Fruit fly (Drosophila melanogaster) whole organism, embryonic: ENCODE results near the gene GCS2beta.

Experiments used
- CG10543 ChIP-seq: fragments of 200-800 bp; sonication (Bioruptor generic); optimal IDR thresholded peaks from 3 replicates; lab custom pipeline; 2017; ENCODE audit warnings: missing biosample characterization, mild to moderate bottlenecking, missing genetic modification characterization, moderate library complexity
- CG11696 ChIP-seq: fragments of 200-800 bp; sonication (Bioruptor generic); IDR thresholded peaks from 2 replicates; pipeline ENCODE4 v1.3.6; 2022; ENCODE audit warnings: missing biosample characterization, missing genetic modification characterization
- CG12104 ChIP-seq: fragments of 200-800 bp; sonication (Bioruptor generic); optimal IDR thresholded peaks from 3 replicates; lab custom pipeline; 2016; ENCODE audit warnings: missing biosample characterization, missing genetic modification characterization
- CG12299 ChIP-seq: fragments of 200-800 bp; sonication (Bioruptor generic); optimal IDR thresholded peaks from 2 replicates; lab custom pipeline; 2018; ENCODE audit warnings: missing biosample characterization, mild to moderate bottlenecking, missing genetic modification characterization
- CG13287 ChIP-seq: fragments of 200-800 bp; sonication (Bioruptor generic); IDR thresholded peaks from 2 replicates; pipeline ENCODE4 v1.3.6; 2022; ENCODE audit warnings: missing biosample characterization, missing genetic modification characterization; ENCODE audit not compliant: partially characterized antibody
- CG17361 ChIP-seq: fragments of 200-800 bp; sonication (Bioruptor generic); IDR thresholded peaks from 3 replicates; pipeline ENCODE4 v1.3.6; 2022; ENCODE audit warnings: missing biosample characterization, missing genetic modification characterization
- CG17568 ChIP-seq: fragments of 200-800 bp; sonication (Bioruptor generic); optimal IDR thresholded peaks from 2 replicates; lab custom pipeline; 2018; ENCODE audit warnings: missing biosample characterization, mild to moderate bottlenecking, missing genetic modification characterization, moderate library complexity
- CG17802 ChIP-seq: fragments of 200-800 bp; sonication (Bioruptor generic); optimal IDR thresholded peaks from 2 replicates; lab custom pipeline; 2018; ENCODE audit warnings: missing biosample characterization, mild to moderate bottlenecking, missing genetic modification characterization, moderate library complexity
- CG30020 ChIP-seq: fragments of 200-800 bp; optimal IDR thresholded peaks from 2 replicates; lab custom pipeline; 2019; ENCODE audit warnings: missing biosample characterization, mild to moderate bottlenecking, missing genetic modification characterization, moderate library complexity
- CG31388 ChIP-seq: fragments of 200-800 bp; sonication (Bioruptor generic); optimal IDR thresholded peaks from 2 replicates; lab custom pipeline; 2016; ENCODE audit warnings: missing biosample characterization, missing genetic modification characterization
- CG31441 ChIP-seq: fragments of 200-800 bp; sonication (Bioruptor generic); IDR thresholded peaks from 2 replicates; pipeline ENCODE4 v1.3.6; 2022; ENCODE audit warnings: missing biosample characterization, missing genetic modification characterization
- CG6813 ChIP-seq: fragments of 200-800 bp; sonication (Bioruptor generic); optimal IDR thresholded peaks from 2 replicates; lab custom pipeline; 2017; ENCODE audit warnings: missing biosample characterization, missing genetic modification characterization, mild to moderate bottlenecking, moderate library complexity, missing genetic modification reagents
- CG7745 ChIP-seq: fragments of 200-800 bp; sonication (Bioruptor generic); optimal IDR thresholded peaks from 2 replicates; lab custom pipeline; 2018; ENCODE audit warnings: missing biosample characterization, mild to moderate bottlenecking, missing genetic modification characterization, moderate library complexity
- CG7786 ChIP-seq: fragments of 200-800 bp; sonication (Bioruptor generic); optimal IDR thresholded peaks from 2 replicates; lab custom pipeline; 2016; ENCODE audit warnings: missing biosample characterization, missing genetic modification characterization
- CG8924 ChIP-seq: fragments of 200-800 bp; optimal IDR thresholded peaks from 3 replicates; lab custom pipeline; 2019; ENCODE audit warnings: missing biosample characterization, mild to moderate bottlenecking, missing genetic modification characterization, moderate library complexity
- Dp ChIP-seq: fragments of 200-800 bp; sonication (Bioruptor generic); optimal IDR thresholded peaks from 2 replicates; lab custom pipeline; 2018; ENCODE audit warnings: missing biosample characterization, mild to moderate bottlenecking, missing genetic modification characterization, moderate library complexity
- Eip74EF ChIP-seq, 2 experiments: fragments of 200-800 bp in 1 of 2; fragments of >200 bp in 1 of 2; sonication (Bioruptor generic) in 1 of 2; optimal IDR thresholded peaks; 2 replicates each; lab custom pipeline; 2017 to 2019; ENCODE audit warnings: missing biosample characterization in 2 of 2, missing genetic modification characterization in 2 of 2, mild to moderate bottlenecking in 1 of 2, moderate library complexity in 1 of 2
- HmgZ ChIP-seq: fragments of 200-800 bp; sonication (Bioruptor generic); optimal IDR thresholded peaks from 2 replicates; lab custom pipeline; 2018; ENCODE audit warnings: missing biosample characterization, mild to moderate bottlenecking, missing genetic modification characterization
- Hmx ChIP-seq: fragments of 200-800 bp; sonication (Bioruptor generic); optimal IDR thresholded peaks from 2 replicates; lab custom pipeline; 2016; ENCODE audit warnings: missing biosample characterization, missing genetic modification characterization
- Hr51 ChIP-seq, 2 experiments: fragments of 200-800 bp; sonication (Bioruptor generic); optimal IDR thresholded peaks; 2 replicates in 1 of 2; 3 replicates in 1 of 2; lab custom pipeline; 2016 to 2018; ENCODE audit warnings: missing biosample characterization in 2 of 2, missing genetic modification characterization in 2 of 2, mild to moderate bottlenecking in 1 of 2, moderate library complexity in 1 of 2
- Lhr ChIP-seq: fragments of 200-800 bp; sonication (Bioruptor generic); optimal IDR thresholded peaks from 3 replicates; lab custom pipeline; 2017; ENCODE audit warnings: mild to moderate bottlenecking, missing biosample characterization, missing genetic modification reagents, missing genetic modification characterization
- Mad ChIP-seq: fragments of 200-800 bp; sonication (Bioruptor generic); optimal IDR thresholded peaks from 2 replicates; lab custom pipeline; 2016; ENCODE audit warnings: missing biosample characterization, missing genetic modification characterization
- Pdp1 ChIP-seq, 2 experiments: fragments of 200-800 bp; sonication (Bioruptor generic); optimal IDR thresholded peaks; 3 replicates each; lab custom pipeline; 2016; ENCODE audit warnings: missing biosample characterization in 2 of 2, missing genetic modification characterization in 2 of 2, mild to moderate bottlenecking in 1 of 2, moderate library complexity in 1 of 2
- Poxn ChIP-seq: fragments of 200-800 bp; sonication (Bioruptor generic); IDR thresholded peaks from 2 replicates; pipeline ENCODE4 v1.3.6; 2022; ENCODE audit warnings: missing biosample characterization, missing genetic modification characterization
- Six4 ChIP-seq: fragments of 200-800 bp; sonication (Bioruptor generic); optimal IDR thresholded peaks from 2 replicates; lab custom pipeline; 2016; ENCODE audit warnings: missing biosample characterization, missing genetic modification characterization
- Sry-β ChIP-seq: fragments of 200-800 bp; sonication (Bioruptor generic); optimal IDR thresholded peaks from 2 replicates; lab custom pipeline; 2018; ENCODE audit warnings: missing biosample characterization, mild to moderate bottlenecking, missing genetic modification characterization, moderate library complexity
- Usf ChIP-seq: fragments of 200-800 bp; sonication (Bioruptor generic); optimal IDR thresholded peaks from 2 replicates; lab custom pipeline; 2017; ENCODE audit warnings: missing genotype, missing biosample characterization, missing genetic modification characterization
- ap ChIP-seq: fragments of 200-800 bp; sonication (Bioruptor generic); IDR thresholded peaks from 2 replicates; pipeline ENCODE4 v1.3.6; 2022; ENCODE audit warnings: missing biosample characterization, missing genetic modification characterization
- bbx ChIP-seq: fragments of 200-800 bp; sonication (Bioruptor generic); IDR thresholded peaks from 2 replicates; pipeline ENCODE4 v1.3.6; 2022; ENCODE audit warnings: missing biosample characterization, missing genetic modification characterization; ENCODE audit not compliant: partially characterized antibody
- croc ChIP-seq: fragments of 200-800 bp; sonication (Bioruptor generic); conservative IDR thresholded peaks from 3 replicates; pipeline ENCODE4 v1.3.6; 2022; ENCODE audit warnings: missing biosample characterization, missing genetic modification characterization
- dpn ChIP-seq, 2 experiments: fragments of 200-800 bp; sonication (Bioruptor generic); optimal IDR thresholded peaks; 3 replicates each; lab custom pipeline; 2016; ENCODE audit warnings: missing biosample characterization in 2 of 2, missing genetic modification characterization in 2 of 2
- ewg ChIP-seq: fragments of 200-800 bp; sonication (Bioruptor generic); optimal IDR thresholded peaks from 3 replicates; lab custom pipeline; 2017; ENCODE audit warnings: mild to moderate bottlenecking, missing biosample characterization, missing genetic modification reagents, missing genetic modification characterization
- exex ChIP-seq: fragments of 200-800 bp; sonication (Bioruptor generic); optimal IDR thresholded peaks from 4 replicates; lab custom pipeline; 2018; ENCODE audit warnings: missing biosample characterization, mild to moderate bottlenecking, missing genetic modification characterization, moderate library complexity
- gro ChIP-seq: fragments of 200-800 bp; sonication (Bioruptor generic); optimal IDR thresholded peaks from 2 replicates; lab custom pipeline; 2016; ENCODE audit warnings: missing biosample characterization, missing genetic modification characterization
- ham ChIP-seq: fragments of 200-800 bp; sonication (Bioruptor generic); IDR thresholded peaks from 2 replicates; pipeline ENCODE4 v1.3.6; 2022; ENCODE audit warnings: missing biosample characterization, missing genetic modification characterization
- lab ChIP-seq: fragments of 200-800 bp; sonication (Bioruptor generic); optimal IDR thresholded peaks from 3 replicates; lab custom pipeline; 2017; ENCODE audit warnings: missing biosample characterization, missing genetic modification characterization, mild to moderate bottlenecking, moderate library complexity, missing genetic modification reagents
- lmd ChIP-seq: fragments of 200-800 bp; sonication (Bioruptor generic); IDR thresholded peaks from 2 replicates; pipeline ENCODE4 v1.3.6; 2022; ENCODE audit warnings: missing biosample characterization, missing genetic modification characterization
- mirr ChIP-seq: fragments of 200-800 bp; sonication (Bioruptor generic); optimal IDR thresholded peaks from 3 replicates; lab custom pipeline; 2018; ENCODE audit warnings: missing biosample characterization, mild to moderate bottlenecking, missing genetic modification characterization
- nom ChIP-seq: fragments of 200-800 bp; sonication (Bioruptor generic); optimal IDR thresholded peaks from 2 replicates; lab custom pipeline; 2017; ENCODE audit warnings: missing biosample characterization, missing genetic modification characterization, mild to moderate bottlenecking, moderate library complexity, missing genetic modification reagents
- oc ChIP-seq: fragments of 200-800 bp; sonication (Bioruptor generic); optimal IDR thresholded peaks from 2 replicates; lab custom pipeline; 2018; ENCODE audit warnings: missing biosample characterization, mild to moderate bottlenecking, missing genetic modification characterization, moderate library complexity
- schlank ChIP-seq: fragments of 200-800 bp; sonication (Bioruptor generic); optimal IDR thresholded peaks from 2 replicates; lab custom pipeline; 2018; ENCODE audit warnings: missing biosample characterization, mild to moderate bottlenecking, missing genetic modification characterization
- seq ChIP-seq: fragments of 200-800 bp; sonication (Bioruptor generic); IDR thresholded peaks from 2 replicates; pipeline ENCODE4 v1.3.6; 2022; ENCODE audit warnings: missing biosample characterization, missing genetic modification characterization
- stc ChIP-seq: fragments of 200-800 bp; sonication (Bioruptor generic); IDR thresholded peaks from 2 replicates; pipeline ENCODE4 v1.3.6; 2022; ENCODE audit warnings: missing biosample characterization, missing genetic modification characterization
- stwl ChIP-seq: fragments of 200-800 bp; sonication (Bioruptor generic); optimal IDR thresholded peaks from 3 replicates; lab custom pipeline; 2018; ENCODE audit warnings: missing biosample characterization, mild to moderate bottlenecking, missing genetic modification characterization, moderate library complexity
- tio ChIP-seq: fragments of 200-800 bp; sonication (Bioruptor generic); optimal IDR thresholded peaks from 2 replicates; lab custom pipeline; 2017; ENCODE audit warnings: missing biosample characterization, missing genetic modification characterization, inconsistent platforms
- trh ChIP-seq: fragments of 200-800 bp; sonication (Bioruptor generic); optimal IDR thresholded peaks from 2 replicates; lab custom pipeline; 2016; ENCODE audit warnings: missing biosample characterization, missing genetic modification characterization
- ttk ChIP-seq: fragments of 200-800 bp; sonication (Bioruptor generic); IDR thresholded peaks from 2 replicates; pipeline ENCODE4 v2.1.2; 2022; ENCODE audit warnings: missing biosample characterization, missing genetic modification characterization
- zfh1 ChIP-seq: fragments of 200-800 bp; sonication (Bioruptor generic); IDR thresholded peaks from 3 replicates; pipeline ENCODE4 v1.3.6; 2022; ENCODE audit warnings: missing biosample characterization, missing genetic modification characterization

Gene GCS2beta

DNA sequence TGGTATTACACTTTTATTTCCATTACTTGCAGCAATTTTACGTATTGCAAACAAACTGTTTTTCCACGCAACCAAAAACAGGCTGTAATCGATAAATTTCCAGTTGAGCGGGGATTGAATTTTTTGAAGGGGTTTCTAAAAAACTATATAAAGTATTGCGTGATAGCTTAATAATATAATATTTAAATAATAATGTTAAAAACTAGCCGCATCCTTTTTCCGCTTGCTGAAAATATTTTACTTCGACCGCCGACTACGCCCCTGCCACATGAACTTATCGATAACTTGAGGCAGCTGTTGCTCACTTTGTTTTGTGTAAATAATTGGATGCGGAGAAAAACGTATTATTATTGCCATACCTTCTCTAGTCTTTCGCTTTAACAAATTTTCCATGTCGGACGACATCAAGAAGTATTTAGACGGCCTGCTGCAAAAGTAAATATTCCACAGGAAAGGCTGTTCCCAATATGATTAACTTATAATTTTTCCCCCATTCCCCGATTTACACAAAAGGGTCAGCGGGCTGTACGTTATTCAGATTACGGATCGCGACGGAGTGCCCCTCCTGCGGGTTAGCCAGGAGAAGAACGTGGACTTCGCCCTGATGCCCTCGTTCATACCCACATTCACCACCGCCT, 3.0 kb downstream of the GCS2beta start, which contains the start of the genes fws and Lamtor3 (continued):
- TF ChIP-seq CG12104 (GFP tag; lab: Kevin White, UChicago) (peak; percentile 87), Six4 (GFP tag; lab: Kevin White, UChicago) (peak; percentile 95), Dp (GFP tag; lab: Kevin White, UChicago) (peak; percentile 56), exex (peak; percentile 85), Sry-β (GFP tag; lab: Kevin White, UChicago) (peak; percentile 63), Usf (GFP tag; lab: Kevin White, UChicago) (peak; percentile 97), HmgZ (tag; lab: Kevin White, UChicago) (peak; percentile 98), CG7786 (GFP tag; lab: Kevin White, UChicago) (peak; percentile 90), Pdp1 (GFP tag; optimal IDR thresholded peaks at IDR 0.05; lab: Kevin White, UChicago) (peak; percentile 83 to 85), Eip74EF (GFP tag; optimal IDR thresholded peaks at IDR 0.05; lab: Kevin White, UChicago) (peak in 1 of 2 experiments; percentile 95), CG6813 (GFP tag; lab: Kevin White, UChicago) (peak; percentile 95), CG7745 (tag; lab: Kevin White, UChicago) (peak; percentile 52), lmd (peak; percentile 100), Lhr (GFP tag; lab: Kevin White, UChicago) (peak; percentile 93), dpn (GFP tag; optimal IDR thresholded peaks at IDR 0.05; lab: Kevin White, UChicago) (peak; percentile 79 to 98), stc (GFP tag; lab: Robert Waterston, UW) (peak; percentile 99), gro (GFP tag; lab: Kevin White, UChicago) (peak; percentile 73), Hr51 (GFP tag; optimal IDR thresholded peaks at IDR 0.05; lab: Kevin White, UChicago) (peak; percentile 91 to 98), CG17361 (GFP tag; lab: Robert Waterston, UW) (peak; percentile 98), tio (GFP tag; lab: Kevin White, UChicago) (peak; percentile 94), CG11696 (GFP tag; lab: Robert Waterston, UW) (peak; percentile 94), Hmx (GFP tag; lab: Kevin White, UChicago) (peak; percentile 61), bbx (GFP tag; lab: Robert Waterston, UW) (no peak), seq (GFP tag; lab: Robert Waterston, UW) (peak; percentile 99), lab (GFP tag; lab: Kevin White, UChicago) (peak; percentile 99), CG31388 (peak; percentile 93), Mad (peak; percentile 96), stwl (tag; lab: Kevin White, UChicago) (peak; percentile 87), schlank (peak; percentile 94), oc (peak; percentile 99), CG17802 (tag; lab: Kevin White, UChicago) (peak; percentile 93), ewg (GFP tag; lab: Kevin White, UChicago) (peak; percentile 97), ham (GFP tag; lab: Robert Waterston, UW) (peak; percentile 96), ap (peak; percentile 98), nom (GFP tag; lab: Kevin White, UChicago) (peak; percentile 81), trh (GFP tag; lab: Kevin White, UChicago) (peak; percentile 91), CG13287 (GFP tag; lab: Robert Waterston, UW) (peak; percentile 78), mirr (GFP tag; lab: Kevin White, UChicago) (peak; percentile 56), ttk (GFP tag; lab: Robert Waterston, UW) (peak; percentile 99), CG30020 (peak; percentile 85), CG12299 (tag; lab: Kevin White, UChicago) (peak; percentile 94), Poxn (peak; percentile 97), CG17568 (GFP tag; lab: Kevin White, UChicago) (peak; percentile 97), croc (peak; percentile 97), CG8924 (tag; lab: Kevin White, UChicago) (peak; percentile 98), zfh1 (GFP tag; lab: Robert Waterston, UW) (peak; percentile 99), CG10543 (GFP tag; lab: Kevin White, UChicago) (no peak), CG31441 (GFP tag; lab: Robert Waterston, UW) (peak; percentile 98)
